Worm (Caenorhabditis elegans) whole organism, midembryonic: Measurements from ENCODE around the gene syx-18.

Source experiments
- T22C8.4 ChIP-seq: fragments of 200-800 bp; sonication (Bioruptor generic); IDR thresholded peaks from 2 replicates; pipeline ENCODE4 v1.3.6; 2022; ENCODE audit warnings: missing genetic modification characterization, missing compliant biosample characterization
- cog-1 ChIP-seq: sonication (generic microtip); optimal IDR thresholded peaks from 2 replicates; lab custom pipeline; 2016; ENCODE audit warnings: missing genetic modification characterization, missing compliant biosample characterization
- flt-1 ChIP-seq: fragments of 200-800 bp; sonication (Bioruptor generic); IDR thresholded peaks from 2 replicates; pipeline ENCODE4 v1.3.6; 2022; ENCODE audit warnings: missing genetic modification characterization, missing compliant biosample characterization
- klf-2 ChIP-seq: fragments of 200-800 bp; sonication (Bioruptor generic); conservative IDR thresholded peaks from 2 replicates; pipeline ENCODE4 v1.3.6; 2022; ENCODE audit warnings: missing genetic modification reagents, missing genetic modification characterization, missing compliant biosample characterization
- med-1 ChIP-seq: sonication (generic microtip); optimal IDR thresholded peaks from 2 replicates; lab custom pipeline; 2017; ENCODE audit warnings: missing genetic modification characterization, mild to moderate bottlenecking, missing compliant biosample characterization, antibody characterized with exemption, missing genetic modification reagents; ENCODE audit not compliant: insufficient read depth
- ref-1 ChIP-seq: fragments of 200-800 bp; sonication (Bioruptor generic); conservative IDR thresholded peaks from 2 replicates; pipeline ENCODE4 v1.3.6; 2022; ENCODE audit warnings: missing genetic modification reagents, missing genetic modification characterization, missing compliant biosample characterization
- tab-1 ChIP-seq: fragments of 200-800 bp; sonication (Bioruptor generic); IDR thresholded peaks from 2 replicates; pipeline ENCODE4 v1.3.6; 2022; ENCODE audit warnings: missing genetic modification characterization, missing compliant biosample characterization
- ztf-23 ChIP-seq: fragments of 200-800 bp; sonication (Bioruptor generic); IDR thresholded peaks from 2 replicates; pipeline ENCODE4 v1.3.6; 2022; ENCODE audit warnings: missing genetic modification reagents, missing genetic modification characterization, missing compliant biosample characterization
- ztf-29 ChIP-seq: fragments of 200-800 bp; sonication (Bioruptor generic); IDR thresholded peaks from 2 replicates; pipeline ENCODE4 v1.3.6; 2022; ENCODE audit warnings: missing genetic modification reagents, missing genetic modification characterization, missing compliant biosample characterization

The syx-18 gene

DNA sequence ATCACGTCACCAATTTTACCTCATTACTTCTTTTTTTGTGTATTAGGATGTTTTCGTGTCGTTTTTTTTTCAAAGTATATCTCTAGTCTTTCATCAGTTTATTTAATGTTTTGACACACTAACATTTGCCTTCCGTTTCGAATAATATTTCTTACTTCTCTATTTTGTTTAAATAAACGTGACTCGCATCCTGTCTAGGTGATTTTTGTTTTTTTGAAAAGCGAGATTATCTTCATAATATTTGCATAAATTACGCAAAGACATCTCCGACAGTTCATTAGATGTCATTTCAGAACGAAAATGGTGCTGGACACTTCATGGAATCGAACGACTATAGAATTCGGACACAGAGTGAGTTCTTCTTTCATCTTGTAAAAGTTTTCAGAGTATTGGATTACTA is 5.9 kb downstream of the syx-18 start, which contains the start of gene T10H9.1:
T10H9.1 (plus strand) TSS at position 301 of the 400 bp plus-strand sequence.
- TF ChIP-seq ref-1, result no peak
- no peak for TF ChIP-seq cog-1 (tag; lab: Kevin White, UChicago)
- no peak for TF ChIP-seq tab-1 (GFP tag; lab: Robert Waterston, UW)
- TF ChIP-seq ztf-29 (GFP tag; lab: Robert Waterston, UW), result no peak
- no peak for TF ChIP-seq ztf-23 (GFP tag; lab: Robert Waterston, UW)
- TF ChIP-seq klf-2 (GFP tag; lab: Robert Waterston, UW), result no peak
- TF ChIP-seq flt-1 (GFP tag; lab: Robert Waterston, UW), result no peak
- TF ChIP-seq T22C8.4 (GFP tag; lab: Robert Waterston, UW), result no peak
- TF ChIP-seq med-1 (GFP tag; lab: Kevin White, UChicago), result no peak

DNA sequence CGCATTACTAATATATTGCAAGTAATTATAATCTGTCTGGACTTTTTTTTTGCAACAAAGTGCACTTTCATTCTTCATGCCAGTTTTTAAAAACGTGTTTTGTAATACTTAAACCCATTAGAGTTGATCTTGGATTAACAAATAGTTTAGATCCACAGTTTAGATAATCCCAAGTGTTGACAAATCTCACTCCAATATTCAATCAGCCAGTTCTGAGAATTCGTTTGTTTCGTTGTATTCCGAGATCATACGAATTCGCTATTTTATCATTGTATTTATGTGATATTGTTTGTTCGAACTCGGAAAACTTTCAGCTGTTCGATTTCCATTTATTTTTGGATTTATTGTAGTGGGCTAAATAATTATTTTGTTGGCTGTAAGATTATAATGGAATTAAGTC is 9.4 kb downstream of the syx-18 start:
- TF ChIP-seq ztf-23 (GFP tag; lab: Robert Waterston, UW) (no peak), ref-1 (no peak), tab-1 (GFP tag; lab: Robert Waterston, UW) (no peak), med-1 (GFP tag; lab: Kevin White, UChicago) (no peak), klf-2 (GFP tag; lab: Robert Waterston, UW) (no peak), T22C8.4 (GFP tag; lab: Robert Waterston, UW) (no peak), ztf-29 (GFP tag; lab: Robert Waterston, UW) (no peak)

DNA sequence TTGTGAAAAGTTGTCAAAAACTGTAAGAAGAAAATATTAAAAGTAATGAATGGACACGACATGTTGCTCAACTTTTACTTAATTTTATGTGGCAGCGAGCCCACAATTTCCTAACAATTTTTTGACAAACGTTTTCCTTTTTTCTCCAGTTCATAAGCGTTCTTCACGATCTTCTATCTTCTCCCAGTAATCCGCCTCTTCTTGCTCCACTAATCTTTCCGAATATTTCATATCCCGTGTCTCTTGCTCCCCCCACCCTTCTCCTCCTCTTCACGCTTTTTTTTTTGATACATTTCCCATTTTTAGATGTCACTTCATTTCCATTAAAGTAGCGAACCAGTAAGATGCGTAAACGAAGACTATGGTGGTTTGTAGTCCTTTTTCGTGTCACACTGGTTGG is 22.3 kb downstream of the syx-18 start, which contains the start of gene scd-2:
scd-2 (plus strand) TSS at position 301 of the 400 bp plus-strand sequence.
- TF ChIP-seq klf-2 (GFP tag; lab: Robert Waterston, UW) (no peak), cog-1 (tag; lab: Kevin White, UChicago) (no peak), med-1 (GFP tag; lab: Kevin White, UChicago) (no peak), ztf-23 (GFP tag; lab: Robert Waterston, UW) (no peak), flt-1 (GFP tag; lab: Robert Waterston, UW) (no peak), ztf-29 (GFP tag; lab: Robert Waterston, UW) (no peak), T22C8.4 (GFP tag; lab: Robert Waterston, UW) (no peak), ref-1 (no peak), tab-1 (GFP tag; lab: Robert Waterston, UW) (no peak)

DNA sequence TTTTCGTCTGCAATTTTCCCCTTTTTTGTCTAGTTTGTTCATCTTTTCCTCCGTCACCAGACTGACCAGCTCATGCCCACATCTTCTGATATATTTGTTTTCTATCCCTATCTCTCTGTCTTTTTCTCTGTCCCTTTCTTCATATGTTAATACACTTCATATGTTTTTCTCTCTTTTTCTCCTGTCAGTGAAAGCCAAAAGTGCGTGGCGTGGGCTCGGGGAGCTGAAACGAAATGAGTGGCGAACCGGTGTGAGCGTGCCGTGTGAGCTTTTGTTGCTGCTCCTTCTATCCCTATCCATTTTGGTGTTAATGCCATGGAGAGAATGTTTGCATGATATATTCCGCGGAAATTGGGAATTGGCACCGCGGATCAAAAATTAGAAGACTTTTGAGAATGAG is 23.4 kb downstream of the syx-18 start:
- no peak for TF ChIP-seq flt-1 (GFP tag; lab: Robert Waterston, UW)
- no peak for TF ChIP-seq klf-2 (GFP tag; lab: Robert Waterston, UW)
- no peak for TF ChIP-seq ztf-29 (GFP tag; lab: Robert Waterston, UW)
- TF ChIP-seq tab-1 (GFP tag; lab: Robert Waterston, UW), result no peak
- TF ChIP-seq T22C8.4 (GFP tag; lab: Robert Waterston, UW), result no peak
- TF ChIP-seq cog-1 (tag; lab: Kevin White, UChicago), result no peak
- TF ChIP-seq ref-1, result no peak
- TF ChIP-seq med-1 (GFP tag; lab: Kevin White, UChicago), result no peak
- TF ChIP-seq ztf-23 (GFP tag; lab: Robert Waterston, UW), result no peak

DNA sequence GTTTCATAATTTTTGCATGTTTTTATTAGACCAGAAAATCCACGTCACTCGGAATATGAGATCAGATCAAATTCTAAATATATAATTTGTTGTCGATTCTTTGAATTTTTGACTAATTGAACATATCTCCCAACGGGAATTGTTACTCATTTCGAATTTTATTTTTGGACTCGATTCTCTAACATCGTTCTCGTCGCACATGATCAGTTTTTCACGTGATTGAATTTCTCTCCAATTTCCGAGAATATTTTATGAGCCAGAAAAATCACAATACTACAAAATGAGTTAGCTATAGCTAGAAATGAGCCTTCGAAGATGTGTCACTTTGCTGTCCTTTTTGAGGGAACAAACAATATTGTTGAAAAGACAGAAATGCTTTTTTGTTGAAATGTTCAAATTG is 24.5 kb downstream of the syx-18 start:
- TF ChIP-seq ztf-29 (GFP tag; lab: Robert Waterston, UW) (no peak), med-1 (GFP tag; lab: Kevin White, UChicago) (no peak), flt-1 (GFP tag; lab: Robert Waterston, UW) (no peak), cog-1 (tag; lab: Kevin White, UChicago) (no peak), ref-1 (no peak), T22C8.4 (GFP tag; lab: Robert Waterston, UW) (no peak)

DNA sequence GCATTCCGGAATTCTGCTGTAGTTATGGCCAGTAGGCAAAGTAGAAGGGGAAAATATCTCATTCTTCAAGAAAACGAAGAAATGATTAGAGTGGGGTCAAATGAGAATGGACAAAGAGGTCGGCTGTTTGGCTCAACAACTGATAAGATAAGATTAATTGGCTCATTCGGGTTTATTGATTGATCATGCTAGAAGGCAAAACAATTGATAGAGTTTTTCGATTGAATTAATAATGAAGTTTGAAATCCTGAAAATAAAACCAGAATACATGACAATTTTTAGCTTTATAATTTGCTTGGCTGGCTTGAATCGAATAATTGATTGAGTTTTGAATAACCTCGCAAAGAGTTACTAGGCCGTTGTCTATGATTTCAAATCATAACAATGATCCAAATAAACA is 29.0 kb downstream of the syx-18 start, which contains the start of gene ppt-1:
ppt-1 (minus strand) TSS at position 101 of the 400 bp plus-strand sequence.
- TF ChIP-seq flt-1 (GFP tag; lab: Robert Waterston, UW), result no peak
- no peak for TF ChIP-seq klf-2 (GFP tag; lab: Robert Waterston, UW)
- TF ChIP-seq tab-1 (GFP tag; lab: Robert Waterston, UW), result no peak
- no peak for TF ChIP-seq T22C8.4 (GFP tag; lab: Robert Waterston, UW)
- no peak for TF ChIP-seq cog-1 (tag; lab: Kevin White, UChicago)
- TF ChIP-seq ztf-29 (GFP tag; lab: Robert Waterston, UW), result no peak
- TF ChIP-seq med-1 (GFP tag; lab: Kevin White, UChicago), result no peak
- TF ChIP-seq ref-1, result no peak
- TF ChIP-seq ztf-23 (GFP tag; lab: Robert Waterston, UW), result no peak

DNA sequence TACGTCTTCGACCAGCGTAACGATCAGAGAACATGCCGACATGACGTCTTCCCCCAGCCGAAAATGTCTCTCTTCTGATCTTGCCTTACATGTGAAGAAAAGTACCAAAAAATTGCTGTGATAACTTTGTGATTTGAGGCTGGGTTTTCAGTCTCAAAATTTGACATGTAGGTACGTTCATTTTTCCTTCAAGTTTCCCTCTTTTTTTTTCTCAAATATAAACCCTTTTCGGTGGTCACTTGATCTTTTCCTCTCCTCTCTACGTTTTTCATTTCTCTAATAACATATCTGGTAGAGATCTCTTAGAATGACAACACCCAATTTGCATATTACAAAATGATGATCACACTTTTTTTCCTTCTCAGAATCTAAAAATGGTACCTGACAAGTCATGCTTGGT is 33.4 kb downstream of the syx-18 start, which contains the start of gene nhr-37:
nhr-37 (plus strand) TSS at position 301 of the 400 bp plus-strand sequence.
- TF ChIP-seq cog-1 (tag; lab: Kevin White, UChicago), result no peak
- TF ChIP-seq flt-1 (GFP tag; lab: Robert Waterston, UW), result no peak
- TF ChIP-seq ztf-29 (GFP tag; lab: Robert Waterston, UW), result no peak
- no peak for TF ChIP-seq T22C8.4 (GFP tag; lab: Robert Waterston, UW)
- TF ChIP-seq med-1 (GFP tag; lab: Kevin White, UChicago), result no peak
- no peak for TF ChIP-seq klf-2 (GFP tag; lab: Robert Waterston, UW)
- no peak for TF ChIP-seq tab-1 (GFP tag; lab: Robert Waterston, UW)
- no peak for TF ChIP-seq ztf-23 (GFP tag; lab: Robert Waterston, UW)
- no peak for TF ChIP-seq ref-1

DNA sequence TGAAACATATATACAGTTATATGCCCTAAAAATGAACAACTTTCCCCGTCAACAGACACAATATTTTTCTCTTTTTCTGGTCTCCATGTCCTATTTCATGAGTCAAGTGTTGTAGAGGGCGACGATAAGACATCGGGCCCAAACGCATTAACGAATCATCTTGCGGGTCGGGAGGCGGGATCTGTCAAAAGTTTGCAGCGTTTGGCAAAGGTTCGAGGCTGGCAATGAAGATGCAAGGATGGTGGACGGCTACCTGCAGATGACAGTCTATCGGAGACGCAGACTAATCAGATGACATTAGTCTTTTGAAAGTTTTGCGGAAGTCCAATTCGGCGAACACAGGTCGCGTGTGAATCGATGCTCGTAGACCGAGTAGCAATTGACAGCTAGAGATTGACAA is 34.4 kb downstream of the syx-18 start:
- TF ChIP-seq ztf-23 (GFP tag; lab: Robert Waterston, UW) (no peak), ztf-29 (GFP tag; lab: Robert Waterston, UW) (no peak), klf-2 (GFP tag; lab: Robert Waterston, UW) (no peak), T22C8.4 (GFP tag; lab: Robert Waterston, UW) (no peak), cog-1 (tag; lab: Kevin White, UChicago) (no peak), tab-1 (GFP tag; lab: Robert Waterston, UW) (no peak), flt-1 (GFP tag; lab: Robert Waterston, UW) (no peak), ref-1 (no peak), med-1 (GFP tag; lab: Kevin White, UChicago) (no peak)

DNA sequence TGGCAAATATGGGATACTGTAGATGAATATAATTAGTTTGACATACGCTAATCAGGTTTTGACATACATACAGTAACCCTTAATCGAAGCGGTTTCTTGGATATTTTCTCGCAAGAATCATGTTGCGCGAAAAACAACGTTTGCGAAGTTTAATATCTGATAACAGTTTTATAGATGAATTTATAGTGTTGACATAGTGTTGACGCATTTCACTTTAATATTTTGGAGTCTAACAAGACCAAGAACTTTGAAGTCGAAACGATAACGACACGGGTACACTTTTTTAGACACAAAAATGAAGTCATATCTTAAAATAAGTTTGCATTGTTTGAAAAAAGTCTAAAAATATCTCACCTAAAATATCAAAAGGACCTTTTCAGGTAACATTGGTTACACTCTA is 39.0 kb downstream of the syx-18 start:
- TF ChIP-seq klf-2 (GFP tag; lab: Robert Waterston, UW) (no peak), ztf-29 (GFP tag; lab: Robert Waterston, UW) (no peak), T22C8.4 (GFP tag; lab: Robert Waterston, UW) (no peak), flt-1 (GFP tag; lab: Robert Waterston, UW) (no peak), cog-1 (tag; lab: Kevin White, UChicago) (no peak), med-1 (GFP tag; lab: Kevin White, UChicago) (no peak), ztf-23 (GFP tag; lab: Robert Waterston, UW) (no peak), ref-1 (no peak)
